Worm (Caenorhabditis elegans): ENCODE data around the gene ints-7.
A peak's percentile ranks its signal among the peaks of the same experiment; 100 is the strongest.

DNA sequence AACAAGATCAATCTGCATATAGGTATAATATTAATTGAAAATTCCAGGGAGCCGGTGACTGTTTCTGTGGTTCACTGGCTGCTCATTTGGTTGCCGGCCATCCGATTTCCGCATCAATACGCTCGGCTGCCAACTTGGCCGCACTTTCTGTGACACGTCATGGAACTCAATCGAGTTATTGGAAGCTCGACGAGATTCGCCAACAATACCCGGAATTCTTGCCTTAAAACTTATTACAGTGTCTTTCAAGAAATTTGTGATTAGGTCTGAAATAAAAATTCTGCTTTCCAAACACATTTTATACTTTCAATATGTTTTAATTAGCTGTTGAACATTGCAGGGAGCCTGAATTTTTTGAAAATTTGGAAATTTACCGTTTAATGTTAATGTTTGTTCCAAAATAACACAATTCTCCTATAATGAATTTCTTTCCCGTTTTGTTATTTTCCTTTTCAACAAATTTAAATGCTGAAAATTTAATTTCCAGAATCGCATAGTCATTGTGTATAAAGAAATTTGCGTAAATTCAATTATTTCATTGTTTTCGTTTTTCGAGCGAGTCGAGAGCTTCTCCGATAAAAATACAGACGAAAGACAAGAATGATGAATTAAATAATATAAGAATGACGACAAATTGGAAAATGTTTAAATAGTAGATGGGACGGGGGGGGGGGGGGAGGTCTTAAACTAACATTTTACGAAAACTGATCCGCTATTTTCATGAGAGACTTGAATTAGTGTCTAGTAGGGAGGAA, 31.6 kb downstream of the ints-7 start:
- no peak for TF ChIP-seq aly-2 (tag; optimal IDR thresholded peaks at IDR 0.05)
- peak; percentile 0 for TF ChIP-seq fos-1 (tag; optimal IDR thresholded peaks at IDR 0.05)
- no peak for TF ChIP-seq lsy-2 (tag; optimal IDR thresholded peaks at IDR 0.05)
- no peak for TF ChIP-seq lin-39 (tag; optimal IDR thresholded peaks at IDR 0.05)
- TF ChIP-seq nhr-77 (tag; optimal IDR thresholded peaks at IDR 0.05) = no peak
- no peak for TF ChIP-seq skn-1 (tag; optimal IDR thresholded peaks at IDR 0.05)
- TF ChIP-seq unc-39 (tag; optimal IDR thresholded peaks at IDR 0.05) = no peak

Data from whole organism, L2 larva.